Worm (Caenorhabditis elegans) whole organism, L2 larva: ENCODE results near the gene Y116A8C.38.
"Not testable (repeated sequence)": the region's sequence is repeated elsewhere in the genome, so short reads cannot be mapped to it uniquely, and the experiment has no call there.

Experiments used
- C34F6.9 ChIP-seq: fragments of 150-350 bp; optimal IDR thresholded peaks from 2 replicates; lab custom pipeline; 2014; ENCODE audit warnings: missing biosample characterization, missing genetic modification characterization
- R02D3.7 ChIP-seq: fragments of 150-350 bp; optimal IDR thresholded peaks from 2 replicates; lab custom pipeline; 2014; ENCODE audit warnings: missing biosample characterization, missing genetic modification characterization
- Y55F3AM.14 ChIP-seq: fragments of 200-800 bp; sonication (Bioruptor generic); optimal IDR thresholded peaks from 2 replicates; lab custom pipeline; 2018; ENCODE audit warnings: mild to moderate bottlenecking, missing genetic modification characterization, missing compliant biosample characterization
- ZK546.5 ChIP-seq: sonication (generic microtip); optimal IDR thresholded peaks from 2 replicates; lab custom pipeline; 2017; ENCODE audit warnings: missing biosample characterization, missing genetic modification characterization
- alr-1 ChIP-seq: fragments of 150-350 bp; optimal IDR thresholded peaks from 2 replicates; lab custom pipeline; 2014; ENCODE audit warnings: missing biosample characterization, missing genetic modification characterization
- aly-2 ChIP-seq: fragments of 150-350 bp; optimal IDR thresholded peaks from 2 replicates; lab custom pipeline; 2014; ENCODE audit warnings: missing biosample characterization, missing genetic modification characterization
- ama-1 ChIP-seq: fragments of 150-350 bp; optimal IDR thresholded peaks from 2 replicates; lab custom pipeline; 2018; ENCODE audit warnings: inconsistent platforms
- blmp-1 ChIP-seq: sonication (generic microtip); optimal IDR thresholded peaks from 2 replicates; lab custom pipeline; 2017; ENCODE audit warnings: missing genetic modification characterization, mild to moderate bottlenecking, missing compliant biosample characterization, antibody characterized with exemption, moderate library complexity; ENCODE audit not compliant: insufficient read depth
- ceh-82 ChIP-seq: fragments of 150-350 bp; optimal IDR thresholded peaks from 2 replicates; lab custom pipeline; 2014; ENCODE audit warnings: missing biosample characterization, missing genetic modification characterization
- crh-2 ChIP-seq: sonication (generic microtip); optimal IDR thresholded peaks from 2 replicates; lab custom pipeline; 2017; ENCODE audit warnings: missing biosample characterization, missing genetic modification characterization
- dmd-4 ChIP-seq: sonication (generic microtip); optimal IDR thresholded peaks from 2 replicates; lab custom pipeline; 2017; ENCODE audit warnings: missing biosample characterization, missing genetic modification characterization
- egl-27 ChIP-seq: sonication (generic microtip); optimal IDR thresholded peaks from 3 replicates; lab custom pipeline; 2017; ENCODE audit warnings: missing biosample characterization, missing genetic modification reagents, missing genetic modification characterization
- elt-1 ChIP-seq: fragments of 150-350 bp; optimal IDR thresholded peaks from 2 replicates; lab custom pipeline; 2014; ENCODE audit warnings: missing biosample characterization, missing genetic modification characterization
- elt-3 ChIP-seq: sonication (generic microtip); optimal IDR thresholded peaks from 2 replicates; lab custom pipeline; 2017; ENCODE audit warnings: missing biosample characterization, missing genetic modification characterization
- fos-1 ChIP-seq: fragments of 150-350 bp; optimal IDR thresholded peaks from 2 replicates; lab custom pipeline; 2014; ENCODE audit warnings: missing biosample characterization, missing genetic modification characterization
- gmeb-1 ChIP-seq: fragments of 150-350 bp; optimal IDR thresholded peaks from 2 replicates; lab custom pipeline; 2014; ENCODE audit warnings: missing biosample characterization, missing genetic modification characterization
- lin-11 ChIP-seq: fragments of 150-350 bp; sonication (generic microtip); optimal IDR thresholded peaks from 2 replicates; lab custom pipeline; 2014; ENCODE audit warnings: missing biosample characterization, missing genetic modification characterization, inconsistent platforms, mixed read lengths
- mab-5 ChIP-seq: fragments of 150-350 bp; optimal IDR thresholded peaks from 2 replicates; lab custom pipeline; 2014; ENCODE audit warnings: missing biosample characterization, missing genetic modification characterization
- mbf-1 ChIP-seq: sonication (generic microtip); optimal IDR thresholded peaks from 2 replicates; lab custom pipeline; 2017; ENCODE audit warnings: missing biosample characterization, missing genetic modification characterization
- mdl-1 ChIP-seq, 2 experiments: fragments of 150-350 bp in 1 of 2; sonication (generic microtip) in 1 of 2; optimal IDR thresholded peaks; 2 replicates each; lab custom pipeline; 2017; ENCODE audit warnings: missing biosample characterization in 2 of 2, missing genetic modification characterization in 2 of 2
- nhr-10 ChIP-seq: sonication (generic microtip); optimal IDR thresholded peaks from 2 replicates; lab custom pipeline; 2017; ENCODE audit warnings: missing biosample characterization, missing genetic modification characterization
- nhr-12 ChIP-seq: fragments of 150-350 bp; optimal IDR thresholded peaks from 2 replicates; lab custom pipeline; 2014; ENCODE audit warnings: missing biosample characterization, missing genetic modification characterization
- nhr-23 ChIP-seq: fragments of 150-350 bp; optimal IDR thresholded peaks from 2 replicates; lab custom pipeline; 2014; ENCODE audit warnings: missing biosample characterization, missing genetic modification reagents, missing genetic modification characterization
- nhr-25 ChIP-seq: fragments of 150-350 bp; sonication (generic microtip); optimal IDR thresholded peaks from 3 replicates; lab custom pipeline; 2014; ENCODE audit warnings: missing biosample characterization, missing genetic modification characterization
- nhr-6 ChIP-seq: fragments of 150-350 bp; optimal IDR thresholded peaks from 2 replicates; lab custom pipeline; 2014; ENCODE audit warnings: missing biosample characterization, missing genetic modification characterization
- nhr-77 ChIP-seq: fragments of 150-350 bp; optimal IDR thresholded peaks from 2 replicates; lab custom pipeline; 2014; ENCODE audit warnings: missing biosample characterization, missing genetic modification characterization
- sma-3 ChIP-seq: sonication (generic microtip); optimal IDR thresholded peaks from 2 replicates; lab custom pipeline; 2016; ENCODE audit warnings: missing genetic modification reagents, missing genetic modification characterization, missing compliant biosample characterization
- sma-9 ChIP-seq, 2 experiments: fragments of 150-350 bp in 1 of 2; sonication (generic microtip) in 1 of 2; optimal IDR thresholded peaks; 2 replicates each; lab custom pipeline; 2014 to 2016; ENCODE audit warnings: missing genetic modification characterization in 2 of 2, mild to moderate bottlenecking in 1 of 2, missing biosample characterization in 1 of 2, missing compliant biosample characterization in 1 of 2, missing genetic modification reagents in 1 of 2, moderate library complexity in 1 of 2
- snpc-4 ChIP-seq: fragments of 150-350 bp; optimal IDR thresholded peaks from 2 replicates; lab custom pipeline; 2014; ENCODE audit warnings: missing biosample characterization, missing genetic modification characterization
- unc-39 ChIP-seq: fragments of 150-350 bp; optimal IDR thresholded peaks from 2 replicates; lab custom pipeline; 2014; ENCODE audit warnings: missing biosample characterization, missing genetic modification characterization
- unc-55 ChIP-seq: fragments of 150-350 bp; sonication (generic microtip); optimal IDR thresholded peaks from 3 replicates; lab custom pipeline; 2014; ENCODE audit warnings: missing biosample characterization, missing genetic modification reagents, missing genetic modification characterization
- zag-1 ChIP-seq: fragments of 150-350 bp; optimal IDR thresholded peaks from 2 replicates; lab custom pipeline; 2014; ENCODE audit warnings: missing biosample characterization, missing genetic modification characterization
- ztf-1 ChIP-seq: fragments of 200-800 bp; sonication (Bioruptor generic); conservative IDR thresholded peaks from 2 replicates; pipeline ENCODE4 v1.3.6; 2022; ENCODE audit warnings: missing genetic modification characterization, missing compliant biosample characterization
- ztf-11 ChIP-seq: sonication (generic microtip); optimal IDR thresholded peaks from 2 replicates; lab custom pipeline; 2017; ENCODE audit warnings: missing biosample characterization, missing genetic modification characterization

The Y116A8C.38 gene

ce11 chrIV:17150871-17151270, 19.5 kb downstream of the Y116A8C.38 start, which contains the start of gene Y116A8C.40:
Gene Y116A8C.40 (minus strand): TSS chrIV:17150971.
- TF ChIP-seq zag-1 (tag; lab: Kevin White, UChicago) (no peak), sma-9 (GFP tag; optimal IDR thresholded peaks at IDR 0.05; lab: Kevin White, UChicago) (no peak), sma-9 (tag; optimal IDR thresholded peaks at IDR 0.05; lab: Kevin White, UChicago) (no peak), R02D3.7 (no peak), unc-39 (no peak), elt-3 (tag; lab: Kevin White, UChicago) (no peak), sma-3 (no peak), nhr-23 (tag; lab: Kevin White, UChicago) (no peak), lin-11 (tag; lab: Kevin White, UChicago) (no peak)

- TF ChIP-seq nhr-10 (tag; lab: Kevin White, UChicago) = no peak
- TF ChIP-seq sma-9 (GFP tag; optimal IDR thresholded peaks at IDR 0.05; lab: Kevin White, UChicago) = no peak
- TF ChIP-seq sma-9 (tag; optimal IDR thresholded peaks at IDR 0.05; lab: Kevin White, UChicago) = no peak
- TF ChIP-seq zag-1 (tag; lab: Kevin White, UChicago) = no peak
- TF ChIP-seq ztf-11 = no peak
- no peak for TF ChIP-seq sma-3
- no peak for TF ChIP-seq mbf-1 (tag; lab: Kevin White, UChicago)
- no peak for TF ChIP-seq nhr-25 (tag; lab: Kevin White, UChicago)
These were observed 21.7 kb downstream of the Y116A8C.38 start for ce11 chrIV:17153002-17153401.

DNA sequence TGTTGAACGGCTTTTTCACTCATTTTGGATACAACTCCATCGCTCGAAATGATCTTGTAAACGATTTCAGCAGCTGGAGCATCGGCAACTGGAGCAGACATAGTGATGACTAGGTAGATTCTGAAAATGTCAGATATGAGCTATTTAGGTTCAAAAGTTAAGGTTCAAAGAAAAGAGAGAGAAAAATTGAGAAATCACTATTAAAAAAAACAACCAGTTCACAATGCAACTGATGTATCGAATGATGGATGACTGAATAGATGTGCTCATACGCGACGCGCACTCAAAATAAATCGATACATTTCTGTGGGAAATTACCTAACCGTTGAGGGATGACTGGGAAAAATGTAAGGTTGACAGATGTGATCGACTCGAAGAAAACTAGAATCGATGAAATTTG, 31.2 kb downstream of the Y116A8C.38 start, which contains the start of gene skr-13:
Gene skr-13, minus strand, starts transcription at position 101 of the 400 bp plus-strand sequence.
- TF ChIP-seq ztf-1 (GFP tag; lab: Robert Waterston, UW) = no peak
- TF ChIP-seq gmeb-1 (tag; lab: Kevin White, UChicago) = no peak
- no peak for TF ChIP-seq mdl-1 (tag; optimal IDR thresholded peaks at IDR 0.05; lab: Kevin White, UChicago)
- TF ChIP-seq snpc-4 (tag; lab: Kevin White, UChicago) = no peak
- no peak for TF ChIP-seq nhr-12 (tag; lab: Kevin White, UChicago)
- no peak for TF ChIP-seq nhr-10 (tag; lab: Kevin White, UChicago)
- no peak for TF ChIP-seq fos-1 (tag; lab: Kevin White, UChicago)
- no peak for TF ChIP-seq blmp-1 (tag; lab: Kevin White, UChicago)
- no peak for TF ChIP-seq mab-5
- TF ChIP-seq mbf-1 (tag; lab: Kevin White, UChicago) = no peak
- TF ChIP-seq ama-1 (lab: Kevin White, UChicago) = no peak
- no peak for TF ChIP-seq unc-55 (GFP tag; lab: Kevin White, UChicago)
- no peak for TF ChIP-seq nhr-23 (tag; lab: Kevin White, UChicago)
- no peak for TF ChIP-seq alr-1

- TF ChIP-seq nhr-25 (tag; lab: Kevin White, UChicago); mab-5; C34F6.9 (tag; lab: Kevin White, UChicago): not testable (repeated sequence)
These were observed 31.9 kb downstream of the Y116A8C.38 start, which contains the start of gene skr-9 for ce11 chrIV:17163273-17163672. Gene skr-9 (plus strand): TSS chrIV:17163573.

- not testable (repeated sequence) for TF ChIP-seq ZK546.5, snpc-4, egl-27 (tag; lab: Kevin White, UChicago)
These were observed 34.4 kb downstream of the Y116A8C.38 start, which contains the start of gene skr-8 for ce11 chrIV:17165734-17166133. Gene skr-8 (minus strand): TSS chrIV:17165834.

- TF ChIP-seq crh-2 (tag; lab: Kevin White, UChicago) (no peak), snpc-4 (tag; lab: Kevin White, UChicago) (no peak), nhr-77 (tag; lab: Kevin White, UChicago) (no peak), aly-2 (tag; lab: Kevin White, UChicago) (no peak), sma-3 (no peak), elt-3 (tag; lab: Kevin White, UChicago) (no peak), Y55F3AM.14 (GFP tag; lab: Kevin White, UChicago) (no peak), nhr-23 (tag; lab: Kevin White, UChicago) (no peak), nhr-6 (tag; lab: Kevin White, UChicago) (no peak), nhr-10 (tag; lab: Kevin White, UChicago) (no peak), alr-1 (no peak), elt-1 (tag; lab: Kevin White, UChicago) (no peak), ceh-82 (tag; lab: Kevin White, UChicago) (no peak), dmd-4 (tag; lab: Kevin White, UChicago) (no peak), nhr-12 (tag; lab: Kevin White, UChicago) (no peak)
- TF ChIP-seq, all 48 proteins: peak for 0
These were observed 35.6 kb downstream of the Y116A8C.38 start, which contains the start of gene skr-12 for ce11 chrIV:17166974-17167373. Gene skr-12 (plus strand): TSS chrIV:17167274.
